Fruit fly (Drosophila melanogaster): ENCODE results near the gene Corp.

Corp gene

DNA sequence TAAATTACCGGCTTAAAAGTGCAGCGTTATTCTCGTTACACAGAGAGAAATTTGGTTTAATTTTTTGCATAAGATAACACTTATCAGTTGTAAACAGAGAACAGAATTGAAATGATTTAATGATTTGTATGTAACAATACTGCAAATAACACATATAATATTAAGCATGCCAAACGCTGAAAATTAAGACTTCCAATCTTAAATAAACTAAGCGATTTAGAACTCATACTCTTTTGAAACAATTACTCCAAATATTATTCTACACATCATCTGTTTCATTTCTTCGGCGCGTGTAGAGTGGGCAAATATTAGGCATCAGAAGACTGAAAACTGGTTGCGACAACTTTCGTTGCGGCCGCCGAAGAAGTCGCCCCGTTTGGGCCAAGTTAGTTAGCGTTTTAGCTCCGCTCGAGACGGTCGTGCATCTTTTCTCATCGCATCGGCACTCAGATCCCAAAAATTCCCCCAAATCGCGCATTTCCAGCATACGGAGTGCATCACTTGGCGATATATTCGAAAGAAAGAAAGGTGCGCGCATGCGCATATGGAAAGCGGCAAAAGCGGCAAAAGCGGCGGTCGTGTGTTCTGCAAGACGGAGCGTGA, 18.8 kb downstream of the Corp start, which contains the start of gene CG1632 (continued):
- no peak for TF ChIP-seq tio (GFP tag; optimal IDR thresholded peaks at IDR 0.05)
- peak; percentile 7 for TF ChIP-seq gsb-n (tag; optimal IDR thresholded peaks at IDR 0.05)
- no peak for TF ChIP-seq CG3838 (GFP tag; optimal IDR thresholded peaks at IDR 0.05)
- TF ChIP-seq Poxn (GFP tag; IDR thresholded peaks at IDR 0.05), result no peak
- TF ChIP-seq CG17359 (tag; optimal IDR thresholded peaks at IDR 0.05), result peak; percentile 31
- no peak for TF ChIP-seq Sin3A (optimal IDR thresholded peaks at IDR 0.05)
- TF ChIP-seq CG4854 (GFP tag; optimal IDR thresholded peaks at IDR 0.05), result no peak
- TF ChIP-seq esg (GFP tag; conservative IDR thresholded peaks at IDR 0.05), result no peak
- TF ChIP-seq slbo (GFP tag; IDR thresholded peaks at IDR 0.05), result no peak
- TF ChIP-seq CG14667 (GFP tag; IDR thresholded peaks at IDR 0.05), result no peak
- TF ChIP-seq emc (GFP tag; optimal IDR thresholded peaks at IDR 0.05), result no peak
- TF ChIP-seq CG3995 (GFP tag; optimal IDR thresholded peaks at IDR 0.05), result no peak
- 0 out of 2 replicates have a peak, but pooled peaks have one; percentile 22 for TF ChIP-seq vvl (GFP tag; IDR thresholded peaks at IDR 0.05)
- TF ChIP-seq CG32772 (GFP tag; IDR thresholded peaks at IDR 0.05), result no peak
- TF ChIP-seq grau (tag; optimal IDR thresholded peaks at IDR 0.05), result peak; percentile 33
- no peak for TF ChIP-seq sc (optimal IDR thresholded peaks at IDR 0.05)
- TF ChIP-seq sc (GFP tag; optimal IDR thresholded peaks at IDR 0.05), result no peak
- TF ChIP-seq CG12769 (tag; optimal IDR thresholded peaks at IDR 0.05), result no peak
- TF ChIP-seq CG2875 (GFP tag; optimal IDR thresholded peaks at IDR 0.05), result no peak
- no peak for TF ChIP-seq wdn (GFP tag; IDR thresholded peaks at IDR 0.05)
- no peak for TF ChIP-seq Dek (tag; optimal IDR thresholded peaks at IDR 0.05)
- TF ChIP-seq usp (GFP tag; optimal IDR thresholded peaks at IDR 0.05), result no peak
- TF ChIP-seq Hand (GFP tag; optimal IDR thresholded peaks at IDR 0.05), result no peak
- no peak for TF ChIP-seq D (optimal IDR thresholded peaks at IDR 0.05)
- no peak for TF ChIP-seq D (GFP tag; optimal IDR thresholded peaks at IDR 0.05)
- TF ChIP-seq CG6654 (GFP tag; optimal IDR thresholded peaks at IDR 0.05), result no peak
- TF ChIP-seq CG7928 (GFP tag; optimal IDR thresholded peaks at IDR 0.05), result no peak
- TF ChIP-seq CG17186 (GFP tag; optimal IDR thresholded peaks at IDR 0.05), result no peak
- TF ChIP-seq vfl (GFP tag; optimal IDR thresholded peaks at IDR 0.05), result no peak
- TF ChIP-seq CG3281 (GFP tag; optimal IDR thresholded peaks at IDR 0.05), result no peak
- no peak for TF ChIP-seq jigr1 (GFP tag; IDR thresholded peaks at IDR 0.05)
- TF ChIP-seq CG4617 (GFP tag; optimal IDR thresholded peaks at IDR 0.05; ENCODE audit: borderline replicate concordance), result no peak
- no peak for TF ChIP-seq Ada2b (GFP tag; IDR thresholded peaks at IDR 0.05)
- no peak for TF ChIP-seq ab (GFP tag; optimal IDR thresholded peaks at IDR 0.05)
- TF ChIP-seq Dfd (GFP tag; optimal IDR thresholded peaks at IDR 0.05), result no peak
- TF ChIP-seq CG14014 (GFP tag; IDR thresholded peaks at IDR 0.05), result no peak
- no peak for TF ChIP-seq crol (GFP tag; IDR thresholded peaks at IDR 0.05)
- TF ChIP-seq mam (GFP tag; optimal IDR thresholded peaks at IDR 0.05), result no peak
- TF ChIP-seq grn (GFP tag; optimal IDR thresholded peaks at IDR 0.05), result no peak
- no peak for TF ChIP-seq Lpt (GFP tag; optimal IDR thresholded peaks at IDR 0.05)
- TF ChIP-seq ac (GFP tag; optimal IDR thresholded peaks at IDR 0.05), result no peak
- peak; percentile 50 for TF ChIP-seq gem (tag; optimal IDR thresholded peaks at IDR 0.05)
- TF ChIP-seq bbx (GFP tag; IDR thresholded peaks at IDR 0.05; ENCODE audit: partially characterized antibody), result no peak
- TF ChIP-seq CG9215 (GFP tag; IDR thresholded peaks at IDR 0.05), result no peak
- TF ChIP-seq CG2712 (tag; optimal IDR thresholded peaks at IDR 0.05), result peak; percentile 48
- TF ChIP-seq Camta (GFP tag; optimal IDR thresholded peaks at IDR 0.05), result no peak
- TF ChIP-seq nau (GFP tag; optimal IDR thresholded peaks at IDR 0.05), result no peak
- TF ChIP-seq Neu2 (GFP tag; optimal IDR thresholded peaks at IDR 0.05; ENCODE audit: borderline replicate concordance), result no peak
- TF ChIP-seq CG33557 (GFP tag; optimal IDR thresholded peaks at IDR 0.05), result no peak
- no peak for TF ChIP-seq CG13296 (GFP tag; optimal IDR thresholded peaks at IDR 0.05)
- no peak for TF ChIP-seq CG9932 (GFP tag; IDR thresholded peaks at IDR 0.05)
- no peak for TF ChIP-seq CG3726 (GFP tag; IDR thresholded peaks at IDR 0.05)
- no peak for TF ChIP-seq zen (tag; optimal IDR thresholded peaks at IDR 0.05)
